Fruit fly (Drosophila melanogaster): ENCODE measurements around the gene TotB.
A peak's percentile ranks its signal among the peaks of the same experiment; 100 is the strongest.

Gene TotB

DNA sequence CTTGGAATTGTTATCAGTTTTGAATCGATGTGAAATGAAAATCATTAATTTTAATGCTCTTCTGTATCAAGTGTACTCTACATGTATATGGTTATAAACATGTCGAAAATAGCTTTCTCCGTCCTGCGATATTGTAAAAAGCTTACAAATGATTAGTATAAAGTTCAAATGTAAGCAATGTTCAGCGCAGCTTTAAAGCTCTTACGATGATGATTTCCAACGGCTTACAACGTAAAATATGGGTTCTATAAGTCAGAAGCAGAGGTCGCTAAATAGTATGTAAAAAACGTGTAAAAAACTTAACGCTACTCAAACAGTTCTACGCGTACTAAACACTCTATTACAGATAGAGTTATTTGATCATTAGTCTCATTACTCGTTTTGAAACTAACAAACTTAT is 34.9 kb downstream of the TotB start:
- TF ChIP-seq CG17801 (GFP tag; optimal IDR thresholded peaks at IDR 0.05; ENCODE audit: partially characterized antibody), result no peak

DNA sequence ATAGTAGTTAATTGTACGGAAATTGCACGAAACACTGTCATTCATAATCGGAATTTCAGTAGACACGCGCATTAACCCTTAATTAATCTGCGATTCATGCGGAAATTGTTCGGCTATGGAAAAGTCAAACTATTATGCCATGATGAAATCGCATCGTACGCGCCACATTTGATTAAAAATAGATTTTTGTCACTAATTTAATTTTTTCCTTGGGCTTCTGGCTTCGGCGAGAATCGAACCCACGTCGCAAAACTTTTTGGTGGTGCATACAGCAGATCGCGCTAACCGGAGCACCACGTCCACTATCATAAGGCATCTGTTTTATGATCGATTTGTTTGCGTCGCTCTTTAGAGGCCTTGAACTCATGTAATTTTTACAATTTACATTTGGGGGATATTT is 39.0 kb downstream of the TotB start:
- TF ChIP-seq CG17801 (GFP tag; optimal IDR thresholded peaks at IDR 0.05; ENCODE audit: partially characterized antibody), result no peak

DNA sequence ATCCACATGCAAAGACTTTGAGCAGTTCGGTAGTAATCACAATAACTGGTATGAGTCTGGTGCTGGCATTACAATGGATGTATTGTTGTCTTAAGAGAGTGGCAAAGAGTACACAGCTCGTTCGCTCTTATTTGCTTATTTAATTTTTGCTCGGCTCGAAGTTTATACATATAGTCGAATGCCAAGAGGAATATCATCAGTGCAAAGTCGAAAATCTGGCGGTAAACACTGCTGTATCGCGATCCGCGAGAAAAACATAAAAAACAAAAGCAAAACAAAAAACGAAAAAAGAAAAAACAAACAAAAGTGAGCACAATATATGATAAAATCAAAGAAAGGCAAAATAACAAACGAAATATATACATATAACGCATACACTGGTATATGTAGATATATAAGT is 40.4 kb downstream of the TotB start, which contains the start of gene hdly:
hdly (plus strand) TSS at position 194 of the 400 bp plus-strand sequence.
- TF ChIP-seq CG17801 (GFP tag; optimal IDR thresholded peaks at IDR 0.05; ENCODE audit: partially characterized antibody), result peak; percentile 96

DNA sequence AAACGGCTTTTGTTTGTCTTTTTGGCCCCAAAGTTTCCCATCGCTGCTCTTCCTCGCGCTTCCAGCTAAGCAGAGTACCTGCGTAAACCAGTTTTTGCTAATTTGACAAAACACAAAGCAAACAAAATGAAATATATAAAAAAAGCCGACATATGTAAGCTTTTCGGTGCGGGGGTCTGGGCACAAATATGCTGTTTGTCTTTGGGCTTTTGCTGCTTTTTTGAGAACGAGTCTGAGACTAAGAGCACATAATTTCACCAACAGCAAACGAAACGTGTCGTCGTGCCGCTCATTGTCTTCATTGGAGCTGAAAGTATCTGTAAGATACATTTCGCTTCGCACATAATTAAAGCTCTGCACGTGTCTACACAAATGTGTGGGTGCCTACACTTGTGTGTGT is 42.1 kb downstream of the TotB start:
- TF ChIP-seq CG17801 (GFP tag; optimal IDR thresholded peaks at IDR 0.05; ENCODE audit: partially characterized antibody), result no peak

All from ovary, adult (tissue).